Worm (Caenorhabditis elegans): Measurements from ENCODE around the gene angl-1.

- TF ChIP-seq ref-1 (GFP tag; conservative IDR thresholded peaks at IDR 0.05) = no peak
- no peak for TF ChIP-seq ztf-29 (GFP tag; IDR thresholded peaks at IDR 0.05)
- no peak for TF ChIP-seq tab-1 (GFP tag; IDR thresholded peaks at IDR 0.05)
- no peak for TF ChIP-seq cog-1 (tag; optimal IDR thresholded peaks at IDR 0.05)
- no peak for TF ChIP-seq T22C8.4 (GFP tag; IDR thresholded peaks at IDR 0.05)
- no peak for TF ChIP-seq flt-1 (GFP tag; IDR thresholded peaks at IDR 0.05)
Observed at ce11 chrV:2608352-2608751, 44.5 kb upstream of the angl-1 start, which contains the start of gene acr-17.
